Fruit fly (Drosophila melanogaster) whole organism, prepupa: Measurements from ENCODE around the gene CG42237.

Source experiments
- Blimp-1 ChIP-seq: fragments of 200-800 bp; sonication (Bioruptor generic); optimal IDR thresholded peaks from 3 replicates; lab custom pipeline; 2017; ENCODE audit warnings: missing biosample characterization, missing genetic modification characterization, mild to moderate bottlenecking, moderate library complexity, missing genetic modification reagents
- CG10631 ChIP-seq: fragments of 200-800 bp; sonication (Bioruptor generic); optimal IDR thresholded peaks from 2 replicates; lab custom pipeline; 2016; ENCODE audit warnings: missing biosample characterization, missing genetic modification characterization
- CG11294 ChIP-seq: fragments of 200-800 bp; sonication (Bioruptor generic); IDR thresholded peaks from 2 replicates; pipeline ENCODE4 v1.3.6; 2022; ENCODE audit warnings: missing biosample characterization, missing genetic modification characterization
- CG11762 ChIP-seq: fragments of 200-800 bp; sonication (Bioruptor generic); optimal IDR thresholded peaks from 3 replicates; lab custom pipeline; 2016; ENCODE audit warnings: missing biosample characterization, missing genetic modification characterization; ENCODE audit not compliant: insufficient read depth
- CG15336 ChIP-seq: fragments of 200-800 bp; sonication (Bioruptor generic); IDR thresholded peaks from 2 replicates; pipeline ENCODE4 v1.3.6; 2022; ENCODE audit warnings: missing biosample characterization, missing genetic modification characterization
- CG1621 ChIP-seq: fragments of 200-800 bp; sonication (Bioruptor generic); optimal IDR thresholded peaks from 3 replicates; lab custom pipeline; 2018; ENCODE audit warnings: missing biosample characterization, mild to moderate bottlenecking, missing genetic modification characterization
- CG16779 ChIP-seq: fragments of 200-800 bp; sonication (Bioruptor generic); optimal IDR thresholded peaks from 3 replicates; lab custom pipeline; 2017; ENCODE audit warnings: missing biosample characterization, mild to moderate bottlenecking, missing genetic modification characterization
- CG3032 ChIP-seq: fragments of 200-800 bp; optimal IDR thresholded peaks from 2 replicates; lab custom pipeline; 2019; ENCODE audit warnings: missing biosample characterization, mild to moderate bottlenecking, missing genetic modification characterization, moderate library complexity
- CG32006 ChIP-seq: fragments of 200-800 bp; sonication (Bioruptor generic); optimal IDR thresholded peaks from 3 replicates; lab custom pipeline; 2017; ENCODE audit warnings: missing biosample characterization, mild to moderate bottlenecking, missing genetic modification characterization
- CG3919 ChIP-seq: fragments of 200-800 bp; sonication (Bioruptor generic); optimal IDR thresholded peaks from 3 replicates; lab custom pipeline; 2016; ENCODE audit warnings: missing biosample characterization, missing genetic modification characterization
- CG6276 ChIP-seq: fragments of 200-800 bp; sonication (Bioruptor generic); optimal IDR thresholded peaks from 2 replicates; lab custom pipeline; 2017; ENCODE audit warnings: missing biosample characterization, mild to moderate bottlenecking, missing genetic modification characterization
- CG6808 ChIP-seq: fragments of 200-800 bp; sonication (Bioruptor generic); optimal IDR thresholded peaks from 3 replicates; lab custom pipeline; 2017; ENCODE audit warnings: missing biosample characterization, missing genetic modification characterization, mild to moderate bottlenecking, moderate library complexity, missing genetic modification reagents
- CG6854 ChIP-seq: fragments of 200-800 bp; sonication (Bioruptor generic); optimal IDR thresholded peaks from 2 replicates; lab custom pipeline; 2017; ENCODE audit warnings: missing biosample characterization, mild to moderate bottlenecking, missing genetic modification characterization
- CG7368 ChIP-seq: fragments of 200-800 bp; sonication (Bioruptor generic); optimal IDR thresholded peaks from 3 replicates; lab custom pipeline; 2016; ENCODE audit warnings: missing biosample characterization, missing genetic modification characterization
- CG8119 ChIP-seq: fragments of 200-800 bp; sonication (Bioruptor generic); IDR thresholded peaks from 3 replicates; pipeline ENCODE4 v1.3.6; 2022; ENCODE audit warnings: missing biosample characterization, missing genetic modification characterization
- CG8632 ChIP-seq: fragments of 200-800 bp; sonication (Bioruptor generic); optimal IDR thresholded peaks from 3 replicates; lab custom pipeline; 2016; ENCODE audit warnings: missing biosample characterization, missing genetic modification characterization
- Eip75B ChIP-seq: fragments of 200-800 bp; sonication (Bioruptor generic); optimal IDR thresholded peaks from 3 replicates; lab custom pipeline; 2016; ENCODE audit warnings: missing biosample characterization, missing genetic modification characterization
- Eip78C ChIP-seq: fragments of 200-800 bp; sonication (Bioruptor generic); peaks from one replicate; lab custom pipeline; 2016; ENCODE audit warnings: missing biosample characterization, missing genetic modification characterization
- Hr4 ChIP-seq: fragments of 200-800 bp; sonication (Bioruptor generic); optimal IDR thresholded peaks from 3 replicates; lab custom pipeline; 2016; ENCODE audit warnings: missing biosample characterization, missing genetic modification characterization
- Lpt ChIP-seq: fragments of 200-800 bp; sonication (Bioruptor generic); optimal IDR thresholded peaks from 3 replicates; lab custom pipeline; 2016; ENCODE audit warnings: missing biosample characterization, missing genetic modification characterization
- Met ChIP-seq: fragments of 200-800 bp; sonication (Bioruptor generic); optimal IDR thresholded peaks from 3 replicates; lab custom pipeline; 2016; ENCODE audit warnings: missing biosample characterization, missing genetic modification characterization
- OdsH ChIP-seq: fragments of 200-800 bp; sonication (Bioruptor generic); optimal IDR thresholded peaks from 3 replicates; lab custom pipeline; 2016; ENCODE audit warnings: missing biosample characterization, missing genetic modification characterization
- Sox14 ChIP-seq: fragments of 200-800 bp; sonication (Bioruptor generic); optimal IDR thresholded peaks from 3 replicates; lab custom pipeline; 2016; ENCODE audit warnings: missing biosample characterization, missing genetic modification characterization
- acj6 ChIP-seq: fragments of 200-800 bp; sonication (Bioruptor generic); optimal IDR thresholded peaks from 3 replicates; lab custom pipeline; 2016; ENCODE audit warnings: missing biosample characterization, missing genetic modification characterization
- dsx ChIP-seq: fragments of 200-800 bp; optimal IDR thresholded peaks from 3 replicates; lab custom pipeline; 2019; ENCODE audit warnings: missing biosample characterization, mild to moderate bottlenecking, missing genetic modification characterization, moderate library complexity; ENCODE audit not compliant: poor library complexity, severe bottlenecking
- fd59A ChIP-seq: fragments of 200-800 bp; sonication (Bioruptor generic); optimal IDR thresholded peaks from 2 replicates; lab custom pipeline; 2017; ENCODE audit warnings: missing biosample characterization, mild to moderate bottlenecking, missing genetic modification characterization, missing genetic modification reagents
- fd85E ChIP-seq: fragments of 200-800 bp; sonication (Bioruptor generic); optimal IDR thresholded peaks from 3 replicates; lab custom pipeline; 2016; ENCODE audit warnings: missing biosample characterization, missing genetic modification characterization
- fkh ChIP-seq: fragments of 200-800 bp; sonication (Bioruptor generic); optimal IDR thresholded peaks from 3 replicates; lab custom pipeline; 2017; ENCODE audit warnings: missing biosample characterization, mild to moderate bottlenecking, missing genetic modification characterization, moderate library complexity
- net ChIP-seq: fragments of 200-800 bp; sonication (Bioruptor generic); optimal IDR thresholded peaks from 3 replicates; lab custom pipeline; 2016; ENCODE audit warnings: missing biosample characterization, missing genetic modification characterization
- pdm3 ChIP-seq: fragments of 200-800 bp; sonication (Bioruptor generic); optimal IDR thresholded peaks from 3 replicates; lab custom pipeline; 2016; ENCODE audit warnings: missing biosample characterization, missing genetic modification characterization
- salr ChIP-seq, 2 experiments: fragments of 200-800 bp; sonication (Bioruptor generic); optimal IDR thresholded peaks; 3 replicates each; lab custom pipeline; 2016 to 2018; ENCODE audit warnings: missing biosample characterization in 2 of 2, missing genetic modification characterization in 2 of 2, mild to moderate bottlenecking in 1 of 2
- spab ChIP-seq: fragments of 200-800 bp; sonication (Bioruptor generic); optimal IDR thresholded peaks from 2 replicates; lab custom pipeline; 2017; ENCODE audit warnings: missing biosample characterization, mild to moderate bottlenecking, missing genetic modification characterization, missing genetic modification reagents
- ss ChIP-seq, 2 experiments: fragments of 200-800 bp; sonication (Bioruptor generic); optimal IDR thresholded peaks; 2 replicates in 1 of 2; 3 replicates in 1 of 2; lab custom pipeline; 2017 to 2018; ENCODE audit warnings: mild to moderate bottlenecking in 2 of 2, missing biosample characterization in 2 of 2, missing genetic modification characterization in 2 of 2, moderate library complexity in 1 of 2
- svp ChIP-seq: fragments of 200-800 bp; sonication (Bioruptor generic); peaks from one replicate; lab custom pipeline; 2016; ENCODE audit warnings: missing biosample characterization, missing genetic modification characterization
- vri ChIP-seq: fragments of 200-800 bp; sonication (Bioruptor generic); optimal IDR thresholded peaks from 3 replicates; lab custom pipeline; 2016; ENCODE audit warnings: missing biosample characterization, mild to moderate bottlenecking, missing genetic modification characterization

Gene CG42237

dm6 chrX:13089375-13089774 is 25.6 kb upstream of the CG42237 start:
- TF ChIP-seq CG8119 (GFP tag; lab: Robert Waterston, UW) (no peak), CG3032 (tag; lab: Kevin White, UChicago) (no peak), vri (no peak), Met (GFP tag; lab: Kevin White, UChicago) (no peak), Eip78C (GFP tag; lab: Kevin White, UChicago) (peak; percentile 7)

dm6 chrX:13089920-13090655 is 24.8 kb upstream of the CG42237 start, which contains the start of gene hep:
Gene hep (minus strand): TSS chrX:13090434.
- peak; percentile 29 for TF ChIP-seq CG6854 (GFP tag; lab: Kevin White, UChicago)
- peak; percentile 30 for TF ChIP-seq CG8632
- peak; percentile 28; the same call in 1 of the 2 replicates for TF ChIP-seq CG15336 (GFP tag; lab: Robert Waterston, UW)
- TF ChIP-seq CG6276 (GFP tag; lab: Kevin White, UChicago) = peak; percentile 42
- peak; percentile 16 to 50 for TF ChIP-seq ss (GFP tag; optimal IDR thresholded peaks at IDR 0.05; lab: Kevin White, UChicago)
- TF ChIP-seq fkh (GFP tag; lab: Kevin White, UChicago) = peak; percentile 69
- peak; percentile 19 for TF ChIP-seq Lpt (GFP tag; lab: Kevin White, UChicago)
- no peak for TF ChIP-seq pdm3
- peak; percentile 63 for TF ChIP-seq Eip78C (GFP tag; lab: Kevin White, UChicago)
- peak; percentile 5 for TF ChIP-seq Sox14
- peak; percentile 35 for TF ChIP-seq CG32006 (GFP tag; lab: Kevin White, UChicago)
- peak; percentile 7 for TF ChIP-seq dsx (GFP tag; lab: Kevin White, UChicago)
- peak; percentile 36 for TF ChIP-seq CG3919
- TF ChIP-seq CG8119 (GFP tag; lab: Robert Waterston, UW) = peak; percentile 52; the same call in 2 of the 3 replicates
- TF ChIP-seq OdsH (GFP tag; lab: Kevin White, UChicago) = no peak
- no peak for TF ChIP-seq spab
- TF ChIP-seq fd59A (GFP tag; lab: Kevin White, UChicago) = peak; percentile 1
- no peak for TF ChIP-seq CG16779 (tag; lab: Kevin White, UChicago)

DNA sequence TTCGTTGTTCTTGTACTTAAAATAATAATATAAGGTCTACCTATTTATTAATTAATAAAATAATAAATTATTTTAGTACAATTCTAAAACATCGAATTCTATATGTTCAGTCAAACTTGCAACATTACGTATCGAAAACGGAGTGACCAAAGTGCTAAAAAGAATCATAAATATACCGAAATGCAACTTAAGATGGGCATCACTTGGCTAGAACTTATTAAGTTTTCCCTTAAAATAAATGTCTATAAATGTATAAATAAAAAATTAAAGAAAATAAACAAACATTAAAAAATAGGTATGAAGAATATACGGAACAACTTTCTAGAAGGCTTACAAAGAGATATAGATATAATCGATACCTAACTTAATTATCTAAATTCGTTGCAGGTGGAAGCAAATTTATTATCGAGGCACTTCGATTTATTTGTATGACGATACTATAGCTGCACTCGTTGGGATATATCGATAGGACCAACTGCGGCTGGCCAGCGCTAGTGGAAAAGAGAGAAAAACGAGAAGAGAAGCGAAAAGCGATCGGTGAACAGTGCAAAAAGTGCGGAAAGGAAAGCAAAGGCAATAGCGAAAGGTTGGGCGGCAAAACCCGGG is 24.2 kb upstream of the CG42237 start, which contains the start of gene lic:
Gene lic (plus strand): TSS at position 490 of the 606 bp plus-strand sequence.
- TF ChIP-seq CG6808 (GFP tag; lab: Kevin White, UChicago) (peak; percentile 92), CG32006 (GFP tag; lab: Kevin White, UChicago) (no peak), CG1621 (tag; lab: Kevin White, UChicago) (no peak), acj6 (GFP tag; lab: Kevin White, UChicago) (no peak), svp (peak; percentile 6), CG15336 (GFP tag; lab: Robert Waterston, UW) (no peak)
- TF ChIP-seq, all 60 proteins: peak for 2

- TF ChIP-seq CG8119 (GFP tag; lab: Robert Waterston, UW) (no peak), OdsH (GFP tag; lab: Kevin White, UChicago) (no peak), Sox14 (no peak), CG3032 (tag; lab: Kevin White, UChicago) (no peak)
Observed at dm6 chrX:13091859-13092258, 23.1 kb upstream of the CG42237 start.

DNA sequence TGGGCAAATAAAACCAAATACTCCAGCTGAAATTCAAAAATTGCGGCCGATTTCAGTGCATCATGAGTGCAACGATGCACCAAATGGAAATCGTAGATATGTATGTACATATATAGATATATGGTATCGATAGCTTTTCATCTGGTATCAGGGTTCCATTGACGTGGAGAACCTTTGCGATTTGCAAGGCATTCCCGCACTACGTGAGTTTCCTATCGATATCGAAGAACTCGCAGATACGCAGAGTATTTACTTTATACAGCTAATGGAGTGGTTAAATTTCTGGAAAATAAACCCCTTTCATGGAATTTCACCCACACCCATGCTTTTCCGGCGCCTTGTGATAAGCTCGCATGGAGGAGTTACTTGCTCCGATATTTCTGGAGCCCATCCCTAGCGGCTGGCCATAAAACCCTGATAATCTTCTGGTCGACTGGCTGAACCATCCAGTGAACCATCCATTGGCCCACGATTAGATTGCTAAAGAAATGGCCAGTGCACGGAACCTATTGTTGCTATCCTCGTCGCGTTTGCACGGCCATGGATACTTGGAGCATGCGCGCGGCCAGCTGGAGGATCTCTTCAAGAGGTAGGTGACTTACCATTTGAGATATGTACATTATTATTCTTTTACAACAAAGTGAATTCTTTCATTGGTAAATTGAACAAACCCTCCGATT is 20.7 kb upstream of the CG42237 start, which contains the start of gene CG2200:
Gene CG2200 (plus strand): TSS at position 215 of the 680 bp plus-strand sequence.
- peak; percentile 57; the same call in 2 of the 3 replicates for TF ChIP-seq CG8119 (GFP tag; lab: Robert Waterston, UW)
- TF ChIP-seq Sox14 = peak; percentile 76
- peak; percentile 70 for TF ChIP-seq acj6 (GFP tag; lab: Kevin White, UChicago)
- peak; percentile 13 for TF ChIP-seq Lpt (GFP tag; lab: Kevin White, UChicago)
- TF ChIP-seq CG10631 = peak; percentile 64
- TF ChIP-seq ss (GFP tag; optimal IDR thresholded peaks at IDR 0.05; lab: Kevin White, UChicago) = no peak
- TF ChIP-seq CG6808 (GFP tag; lab: Kevin White, UChicago) = peak; percentile 63
- TF ChIP-seq CG15336 (GFP tag; lab: Robert Waterston, UW) = peak; percentile 63
- peak in 1 of 2 experiments; percentile 19 for TF ChIP-seq salr (GFP tag; optimal IDR thresholded peaks at IDR 0.05; lab: Kevin White, UChicago)
- peak; percentile 66 for TF ChIP-seq net
- TF ChIP-seq CG7368 = peak; percentile 71
- TF ChIP-seq Blimp-1 (GFP tag; lab: Kevin White, UChicago) = peak; percentile 2
- peak; percentile 38 for TF ChIP-seq CG1621 (tag; lab: Kevin White, UChicago)
- TF ChIP-seq CG11294 (GFP tag; lab: Robert Waterston, UW) = peak; percentile 53; the same call in 1 of the 2 replicates
- peak; percentile 50 for TF ChIP-seq fkh (GFP tag; lab: Kevin White, UChicago)
- TF ChIP-seq CG11762 (GFP tag; lab: Kevin White, UChicago) = peak; percentile 44
- TF ChIP-seq CG16779 (tag; lab: Kevin White, UChicago) = no peak
- TF ChIP-seq Eip75B (GFP tag; lab: Kevin White, UChicago) = peak; percentile 64
- TF ChIP-seq Hr4 (GFP tag; lab: Kevin White, UChicago) = peak; percentile 70
- TF ChIP-seq fd85E (GFP tag; lab: Kevin White, UChicago) = peak; percentile 36
- peak; percentile 22 for TF ChIP-seq dsx (GFP tag; lab: Kevin White, UChicago)
- no peak for TF ChIP-seq spab
- TF ChIP-seq fd59A (GFP tag; lab: Kevin White, UChicago) = no peak
- peak; percentile 93 for TF ChIP-seq svp
